Fruit fly (Drosophila melanogaster): Measurements from ENCODE around the gene CG2930.

The CG2930 gene

dm6 chrX:3861183-3861582, 7.6 kb upstream of the CG2930 start (continued):
- TF ChIP-seq CG32532 (GFP tag; IDR thresholded peaks at IDR 0.05) (0 out of 2 replicates have a peak, but pooled peaks have one; percentile 14), bbx (GFP tag; IDR thresholded peaks at IDR 0.05; ENCODE audit: partially characterized antibody) (0 out of 2 replicates have a peak, but pooled peaks have one; percentile 20), pros (GFP tag; optimal IDR thresholded peaks at IDR 0.05) (peak; percentile 82), CG14441 (GFP tag; IDR thresholded peaks at IDR 0.05) (no peak), CG42726 (GFP tag; IDR thresholded peaks at IDR 0.05; ENCODE audit: partially characterized antibody) (0 out of 2 replicates have a peak, but pooled peaks have one; percentile 9), CG9727 (GFP tag; optimal IDR thresholded peaks at IDR 0.05) (no peak), CG3163 (GFP tag; optimal IDR thresholded peaks at IDR 0.05) (peak; percentile 5), Hey (tag; optimal IDR thresholded peaks at IDR 0.05) (no peak), kni (GFP tag; optimal IDR thresholded peaks at IDR 0.05) (peak; percentile 9), gcm (GFP tag; optimal IDR thresholded peaks at IDR 0.05) (peak; percentile 22), Hmr (GFP tag; optimal IDR thresholded peaks at IDR 0.05) (no peak), Xrp1 (GFP tag; IDR thresholded peaks at IDR 0.05) (0 out of 2 replicates have a peak, but pooled peaks have one; percentile 11), seq (GFP tag; IDR thresholded peaks at IDR 0.05) (0 out of 2 replicates have a peak, but pooled peaks have one; percentile 20), nerfin-1 (tag; optimal IDR thresholded peaks at IDR 0.05) (peak; percentile 82), Fer3 (tag; optimal IDR thresholded peaks at IDR 0.05) (no peak), CG6175 (GFP tag; IDR thresholded peaks at IDR 0.05) (0 out of 3 replicates have a peak, but pooled peaks have one; percentile 19), chinmo (GFP tag; IDR thresholded peaks at IDR 0.05; ENCODE audit: partially characterized antibody) (peak; percentile 62; the same call in 1 of the 4 replicates), CG1233 (GFP tag; optimal IDR thresholded peaks at IDR 0.05) (no peak), CG13424 (tag; optimal IDR thresholded peaks at IDR 0.05) (no peak), Opbp (GFP tag; IDR thresholded peaks at IDR 0.05; ENCODE audit: partially characterized antibody) (0 out of 3 replicates have a peak, but pooled peaks have one; percentile 31), CG15479 (GFP tag; optimal IDR thresholded peaks at IDR 0.05) (peak; percentile 4), stwl (tag; optimal IDR thresholded peaks at IDR 0.05) (peak; percentile 46), CG6765 (GFP tag; optimal IDR thresholded peaks at IDR 0.05) (no peak), HHEX (GFP tag; optimal IDR thresholded peaks at IDR 0.05) (no peak), amos (GFP tag; IDR thresholded peaks at IDR 0.05; ENCODE audit: partially characterized antibody) (peak; percentile 19; the same call in 1 of the 2 replicates), tna (GFP tag; IDR thresholded peaks at IDR 0.05; ENCODE audit: partially characterized antibody) (no peak), CG34422 (GFP tag; IDR thresholded peaks at IDR 0.05) (peak; percentile 32; the same call in 1 of the 3 replicates), sob (GFP tag; IDR thresholded peaks at IDR 0.05) (0 out of 2 replicates have a peak, but pooled peaks have one; percentile 17), CG6791 (GFP tag; IDR thresholded peaks at IDR 0.05; ENCODE audit: partially characterized antibody) (peak; percentile 34; the same call in 1 of the 3 replicates), CG8290 (GFP tag; optimal IDR thresholded peaks at IDR 0.05) (peak; percentile 74), CG8290 (tag; optimal IDR thresholded peaks at IDR 0.05) (peak in 1 of 2 experiments; percentile 11), ci (GFP tag; IDR thresholded peaks at IDR 0.05) (0 out of 3 replicates have a peak, but pooled peaks have one; percentile 43), row (GFP tag; IDR thresholded peaks at IDR 0.05) (peak; percentile 19; the same call in 1 of the 3 replicates), otp (GFP tag; IDR thresholded peaks at IDR 0.05) (no peak), nau (GFP tag; optimal IDR thresholded peaks at IDR 0.05) (no peak), Mad (GFP tag; optimal IDR thresholded peaks at IDR 0.05) (no peak), CG10321 (GFP tag; IDR thresholded peaks at IDR 0.05) (peak; percentile 96), ranshi (GFP tag; IDR thresholded peaks at IDR 0.05) (no peak), CG1832 (GFP tag; optimal IDR thresholded peaks at IDR 0.05) (peak; percentile 97), kay (GFP tag; optimal IDR thresholded peaks at IDR 0.05) (no peak), CG4424 (GFP tag; optimal IDR thresholded peaks at IDR 0.05) (no peak), CG8478 (optimal IDR thresholded peaks at IDR 0.05) (peak; percentile 98), CG3847 (GFP tag; IDR thresholded peaks at IDR 0.05) (0 out of 2 replicates have a peak, but pooled peaks have one; percentile 26), sens (GFP tag) (peak; percentile 42), Abd-B (GFP tag; optimal IDR thresholded peaks at IDR 0.05) (peak; percentile 20), CG2199 (GFP tag; IDR thresholded peaks at IDR 0.05) (peak; percentile 81; the same call in 1 of the 3 replicates), CG2875 (GFP tag; optimal IDR thresholded peaks at IDR 0.05) (no peak), sisA (GFP tag; IDR thresholded peaks at IDR 0.05) (no peak), Nf-YC (tag; optimal IDR thresholded peaks at IDR 0.05) (peak; percentile 42), Med (GFP tag) (peak; percentile 82)

Data from whole organism, embryonic.